Fruit fly (Drosophila melanogaster): ENCODE results near the gene CG9777.
A peak's percentile ranks its signal among the peaks of the same experiment; 100 is the strongest.

CG9777 gene

dm6 chrX:16650078-16651063 lies 18.3 kb upstream of the CG9777 start:
- TF ChIP-seq CG17801 (GFP tag; optimal IDR thresholded peaks at IDR 0.05; ENCODE audit: partially characterized antibody), result no peak

- TF ChIP-seq CG17801 (GFP tag; optimal IDR thresholded peaks at IDR 0.05; ENCODE audit: partially characterized antibody), result no peak
These were observed 16.4 kb upstream of the CG9777 start for dm6 chrX:16648435-16648781.

- no peak for TF ChIP-seq CG17801 (GFP tag; optimal IDR thresholded peaks at IDR 0.05; ENCODE audit: partially characterized antibody)
These were observed 15.9 kb upstream of the CG9777 start for dm6 chrX:16647737-16648434.

dm6 chrX:16647092-16647632 lies 15.1 kb upstream of the CG9777 start:
- TF ChIP-seq CG17801 (GFP tag; optimal IDR thresholded peaks at IDR 0.05; ENCODE audit: partially characterized antibody), result no peak

DNA sequence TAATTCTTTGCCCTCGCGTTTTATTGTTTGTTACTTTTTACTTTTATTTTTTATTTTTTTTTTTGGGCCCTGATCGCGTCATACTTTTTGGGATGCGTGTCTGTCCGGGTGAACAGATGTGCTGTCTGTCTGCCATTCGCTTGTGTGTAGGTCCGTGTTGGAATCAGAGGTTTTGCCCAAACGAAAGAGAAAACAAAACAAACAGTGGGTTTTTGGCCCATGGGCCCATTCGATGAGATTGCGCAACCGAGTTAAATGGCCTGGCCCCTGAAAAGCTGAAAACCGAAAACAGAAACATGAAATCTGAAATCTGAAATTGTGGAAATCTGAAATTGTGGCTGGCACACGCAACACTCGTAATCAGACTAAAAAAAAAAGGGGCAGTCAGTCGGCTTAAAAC lies 13.4 kb upstream of the CG9777 start:
- no peak for TF ChIP-seq CG17801 (GFP tag; optimal IDR thresholded peaks at IDR 0.05; ENCODE audit: partially characterized antibody)

DNA sequence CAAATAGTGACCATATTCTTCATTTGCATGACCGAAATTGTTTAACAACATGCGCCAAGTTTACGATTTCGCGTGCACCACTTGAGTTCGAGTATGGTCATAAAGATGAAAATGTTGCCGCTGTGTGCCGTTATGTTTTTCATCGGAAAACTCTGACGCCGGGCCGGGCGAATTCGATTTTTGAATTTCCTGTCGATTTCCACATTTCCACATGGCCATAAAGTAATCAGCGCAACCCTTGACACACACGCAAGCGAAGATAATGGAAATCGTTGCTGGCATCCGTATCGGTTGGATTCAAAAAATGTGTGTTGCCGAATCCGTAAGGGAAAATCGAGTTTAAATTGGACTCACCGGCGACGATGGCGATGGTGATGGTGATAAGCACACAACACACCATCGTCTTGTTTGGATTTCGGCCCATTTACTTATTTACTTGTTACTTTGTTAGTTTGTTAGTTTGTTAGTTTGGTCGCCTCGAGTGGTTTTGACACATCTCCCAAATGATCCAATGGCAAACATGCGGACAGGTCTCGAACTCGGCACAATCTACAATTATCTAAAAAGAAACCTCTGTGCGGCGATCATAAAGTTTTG lies 12.6 kb upstream of the CG9777 start:
- no peak for TF ChIP-seq CG17801 (GFP tag; optimal IDR thresholded peaks at IDR 0.05; ENCODE audit: partially characterized antibody)

- no peak for TF ChIP-seq CG17801 (GFP tag; optimal IDR thresholded peaks at IDR 0.05; ENCODE audit: partially characterized antibody)
These were observed 11.4 kb upstream of the CG9777 start for dm6 chrX:16643363-16643946.

dm6 chrX:16641101-16641420 lies 9.0 kb upstream of the CG9777 start:
- no peak for TF ChIP-seq CG17801 (GFP tag; optimal IDR thresholded peaks at IDR 0.05; ENCODE audit: partially characterized antibody)

DNA sequence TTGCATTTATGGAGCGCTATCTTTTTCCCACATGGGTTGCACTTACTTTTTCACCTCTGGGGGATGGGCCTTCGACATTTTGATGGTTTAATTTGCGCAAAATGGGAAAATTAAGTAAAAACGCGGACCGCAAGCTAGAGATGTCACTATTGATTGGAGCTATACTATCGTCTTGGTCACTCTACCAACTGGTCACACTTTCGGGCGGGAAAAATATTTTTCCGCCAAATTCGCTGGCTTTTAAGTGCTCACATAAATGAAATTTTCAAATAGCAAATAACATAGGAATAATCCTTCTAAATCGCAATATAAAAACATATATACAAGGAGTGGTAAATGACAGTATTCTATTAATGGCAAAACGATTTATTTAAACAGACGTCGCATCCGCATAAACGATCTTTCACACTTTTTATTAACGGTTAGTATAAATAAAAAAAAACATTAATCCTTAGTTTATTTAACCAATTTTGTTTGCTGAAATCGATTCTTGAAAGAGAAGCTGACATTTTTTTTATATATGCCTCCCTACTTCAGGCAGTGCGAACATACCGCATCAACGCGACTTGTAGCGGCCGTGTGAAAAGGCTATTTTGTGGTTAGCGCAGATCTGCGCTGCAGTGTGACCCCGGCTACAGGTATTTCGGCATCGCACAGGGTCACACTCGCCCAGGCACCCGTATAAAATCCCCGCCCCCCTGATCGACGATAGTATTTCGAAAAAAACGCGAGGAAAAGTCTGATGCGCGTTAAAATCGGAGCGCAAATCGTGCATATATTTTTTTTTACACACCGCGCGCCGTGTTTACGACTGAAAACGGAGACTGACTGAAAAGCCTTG lies 8.4 kb upstream of the CG9777 start, which contains the start of the genes SNRPG and mthl1:
SNRPG (minus strand) TSS at position 160 of the 841 bp plus-strand sequence.
mthl1 (plus strand) TSS at position 709 of the 841 bp plus-strand sequence.
- TF ChIP-seq CG17801 (GFP tag; optimal IDR thresholded peaks at IDR 0.05; ENCODE audit: partially characterized antibody), result no peak

DNA sequence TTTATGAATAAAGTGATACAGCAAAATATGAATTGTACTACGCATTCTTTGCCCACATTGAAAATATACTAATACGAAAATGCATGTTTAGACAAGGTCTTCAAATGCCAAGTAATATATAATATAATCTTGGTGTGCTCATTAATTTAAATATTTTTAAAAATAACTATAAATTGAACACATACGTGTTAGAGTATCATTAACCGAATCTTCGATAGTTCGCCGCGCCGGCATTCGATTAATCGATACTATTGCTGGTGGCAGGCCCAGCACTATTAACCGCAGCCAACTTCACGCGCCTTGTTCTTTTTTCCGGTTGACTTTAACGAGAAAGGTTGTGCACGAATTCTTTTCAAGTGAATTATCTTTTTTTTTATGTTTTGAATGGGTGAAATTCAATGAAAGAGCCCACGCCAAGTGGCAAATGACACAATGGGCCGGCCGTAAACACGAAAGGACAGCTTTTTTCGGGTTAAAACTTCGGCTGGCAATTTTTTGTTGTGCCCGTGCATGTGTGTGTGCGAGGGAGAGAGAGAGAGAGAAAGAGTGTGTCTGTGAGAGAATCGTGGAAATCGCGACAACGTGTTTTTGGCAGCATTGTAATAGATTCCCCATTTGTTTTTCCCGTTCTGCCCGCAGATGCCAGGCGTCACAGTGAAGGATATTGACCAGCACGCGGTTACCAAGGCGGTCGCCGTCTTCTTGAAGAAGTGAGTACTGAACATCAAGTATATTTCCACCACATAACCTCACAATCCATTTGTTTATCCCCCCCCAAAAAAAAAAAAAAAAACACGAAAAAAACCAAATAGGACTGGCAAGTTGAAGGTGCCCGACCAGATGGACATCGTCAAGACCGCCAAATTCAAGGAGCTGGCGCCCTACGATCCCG lies 5.8 kb upstream of the CG9777 start, which contains the start of gene RpS19a:
RpS19a (plus strand) TSS at position 301 of the 892 bp plus-strand sequence.
- peak; percentile 89 for TF ChIP-seq CG17801 (GFP tag; optimal IDR thresholded peaks at IDR 0.05; ENCODE audit: partially characterized antibody)

DNA sequence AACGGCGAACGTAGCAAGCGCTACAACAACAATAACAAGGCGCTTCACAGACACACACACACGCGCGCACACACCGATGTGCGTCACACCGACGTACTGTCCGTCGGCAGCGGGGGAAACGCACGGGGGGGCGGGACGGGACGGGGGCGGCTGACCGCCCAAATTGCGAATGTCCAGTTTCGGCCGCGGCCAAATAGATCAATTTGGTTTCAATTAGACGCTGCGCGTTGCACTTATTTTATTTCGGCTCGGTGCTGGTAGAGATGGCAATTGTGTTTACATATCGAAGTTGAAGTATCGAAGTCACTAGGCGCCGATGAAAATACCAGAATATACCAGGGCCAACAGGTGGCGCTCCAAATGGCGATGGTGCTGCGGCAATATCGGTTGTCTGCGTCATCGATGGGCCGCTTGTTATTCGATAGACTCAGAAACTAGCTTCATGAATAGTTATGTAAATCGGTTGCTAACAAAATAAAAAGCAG lies 5.1 kb upstream of the CG9777 start, which contains the start of gene Rok:
Rok (minus strand) TSS at position 309 of the 485 bp plus-strand sequence.
- no peak for TF ChIP-seq CG17801 (GFP tag; optimal IDR thresholded peaks at IDR 0.05; ENCODE audit: partially characterized antibody)

- TF ChIP-seq CG17801 (GFP tag; optimal IDR thresholded peaks at IDR 0.05; ENCODE audit: partially characterized antibody), result no peak
These were observed 1.3 kb upstream of the CG9777 start for dm6 chrX:16633181-16633957.
